Worm (Caenorhabditis elegans) whole organism, L4 larva: ENCODE measurements around the gene F21D5.5.

Experiments
- F49E8.2 ChIP-seq: sonication (generic microtip); optimal IDR thresholded peaks from 2 replicates; lab custom pipeline; 2016; ENCODE audit warnings: missing compliant biosample characterization, mild to moderate bottlenecking, missing genetic modification characterization, borderline replicate concordance
- Y5F2A.4 ChIP-seq: fragments of 200-800 bp; sonication (Bioruptor generic); optimal IDR thresholded peaks from 2 replicates; lab custom pipeline; 2018; ENCODE audit warnings: mild to moderate bottlenecking, missing genetic modification characterization, missing compliant biosample characterization
- ama-1 ChIP-seq: fragments of 150-350 bp; optimal IDR thresholded peaks from 2 replicates; lab custom pipeline; 2014; ENCODE audit warnings: inconsistent platforms, mixed read lengths
- ceh-32 ChIP-seq: sonication (generic microtip); optimal IDR thresholded peaks from 2 replicates; lab custom pipeline; 2016; ENCODE audit warnings: mild to moderate bottlenecking, missing genetic modification characterization, missing compliant biosample characterization; ENCODE audit not compliant: poor library complexity
- daf-12 ChIP-seq: fragments of 150-350 bp; optimal IDR thresholded peaks from 2 replicates; lab custom pipeline; 2014; ENCODE audit warnings: missing biosample characterization, missing genetic modification reagents, missing genetic modification characterization
- jun-1 ChIP-seq: fragments of 150-350 bp; optimal IDR thresholded peaks from 2 replicates; lab custom pipeline; 2014; ENCODE audit warnings: missing biosample characterization, missing genetic modification reagents, missing genetic modification characterization
- mdl-1 ChIP-seq, 2 experiments: fragments of 150-350 bp in 1 of 2; sonication (generic microtip) in 1 of 2; optimal IDR thresholded peaks; 2 replicates each; lab custom pipeline; 2014 to 2017; ENCODE audit warnings: missing biosample characterization in 2 of 2, missing genetic modification characterization in 2 of 2
- pha-4 ChIP-seq, 2 experiments: fragments of 150-350 bp in 1 of 2; fragments of 200-800 bp in 1 of 2; sonication (Bioruptor generic) in 1 of 2; IDR thresholded peaks in 1 of 2; optimal IDR thresholded peaks in 1 of 2; 2 replicates each; pipeline versions ENCODE4 v1.3.6 to Lab custom; 2014 to 2022; ENCODE audit warnings: missing genetic modification characterization in 2 of 2, missing genetic modification reagents in 2 of 2, missing biosample characterization in 1 of 2, missing compliant biosample characterization in 1 of 2
- zag-1 ChIP-seq: fragments of 150-350 bp; optimal IDR thresholded peaks from 2 replicates; lab custom pipeline; 2014; ENCODE audit warnings: missing biosample characterization, missing genetic modification characterization
- ztf-11 ChIP-seq: fragments of 150-350 bp; optimal IDR thresholded peaks from 2 replicates; lab custom pipeline; 2014; ENCODE audit warnings: missing biosample characterization, missing genetic modification characterization

DNA sequence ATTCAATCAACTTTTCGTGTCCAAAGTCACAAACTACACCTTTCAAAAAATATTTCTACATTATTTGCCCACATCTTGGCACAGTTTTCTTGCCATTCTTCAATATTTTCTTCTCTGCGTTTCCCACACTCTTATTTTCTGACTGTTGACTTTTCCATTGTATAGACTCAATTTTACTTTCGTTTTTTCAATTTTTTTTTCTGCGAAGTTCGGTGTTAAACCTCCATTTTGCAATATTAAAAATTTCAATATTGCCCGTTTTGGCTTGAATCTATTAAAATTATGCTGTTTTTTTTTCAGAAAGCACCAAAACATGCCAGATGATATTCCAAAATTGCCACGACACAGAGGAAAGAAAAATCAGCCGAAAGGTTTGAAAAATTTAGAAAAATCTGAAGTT, 25.4 kb upstream of the F21D5.5 start, which contains the start of gene cdc-50.B:
- TF ChIP-seq F49E8.2 (tag; lab: Kevin White, UChicago): no peak
- TF ChIP-seq ztf-11 (tag; lab: Kevin White, UChicago): no peak
- no peak for TF ChIP-seq zag-1 (tag; lab: Kevin White, UChicago)
- TF ChIP-seq ceh-32 (tag; lab: Kevin White, UChicago): no peak
- no peak for TF ChIP-seq ama-1 (lab: Kevin White, UChicago)
- TF ChIP-seq Y5F2A.4 (GFP tag; lab: Kevin White, UChicago): no peak
- no peak for TF ChIP-seq mdl-1 (tag; optimal IDR thresholded peaks at IDR 0.05; lab: Kevin White, UChicago)
- TF ChIP-seq jun-1 (tag; lab: Kevin White, UChicago): no peak
- no peak for TF ChIP-seq daf-12 (tag; lab: Kevin White, UChicago)
- TF ChIP-seq pha-4 (GFP tag; IDR thresholded peaks at IDR 0.05; lab: Robert Waterston, UW): no peak
- no peak for TF ChIP-seq pha-4 (tag; optimal IDR thresholded peaks at IDR 0.05; lab: Kevin White, UChicago)
